Worm (Caenorhabditis elegans) whole organism, late embryonic: ENCODE results near the gene slc-17.8.
"Not testable (repeated sequence)": the region's sequence is repeated elsewhere in the genome, so short reads cannot be mapped to it uniquely, and the experiment has no call there.

Experiments
- F13H6.1 ChIP-seq: sonication (generic microtip); optimal IDR thresholded peaks from 2 replicates; lab custom pipeline; 2016; ENCODE audit warnings: missing genetic modification characterization, missing compliant biosample characterization
- K09A11.1 ChIP-seq: sonication (generic microtip); optimal IDR thresholded peaks from 2 replicates; lab custom pipeline; 2017; ENCODE audit warnings: antibody characterized with exemption, mild to moderate bottlenecking, missing genetic modification characterization, missing compliant biosample characterization; ENCODE audit not compliant: insufficient read depth
- T23F11.4 ChIP-seq: fragments of 200-800 bp; sonication (Bioruptor generic); optimal IDR thresholded peaks from 2 replicates; lab custom pipeline; 2018; ENCODE audit warnings: mild to moderate bottlenecking, missing genetic modification characterization, missing compliant biosample characterization
- Y22D7AL.16 ChIP-seq: sonication (generic microtip); optimal IDR thresholded peaks from 2 replicates; lab custom pipeline; 2016; ENCODE audit warnings: missing genetic modification characterization, missing compliant biosample characterization
- ceh-18 ChIP-seq: sonication (generic microtip); optimal IDR thresholded peaks from 2 replicates; lab custom pipeline; 2016; ENCODE audit warnings: missing genetic modification characterization, missing compliant biosample characterization
- ceh-22 ChIP-seq: sonication (generic microtip); optimal IDR thresholded peaks from 2 replicates; lab custom pipeline; 2017; ENCODE audit warnings: missing biosample characterization, missing genetic modification characterization
- ceh-24 ChIP-seq: sonication (generic microtip); optimal IDR thresholded peaks from 2 replicates; lab custom pipeline; 2016; ENCODE audit warnings: mild to moderate bottlenecking, missing genetic modification characterization, missing compliant biosample characterization
- ceh-31 ChIP-seq: sonication (generic microtip); optimal IDR thresholded peaks from 2 replicates; lab custom pipeline; 2016; ENCODE audit warnings: missing genetic modification characterization, missing compliant biosample characterization
- ceh-34 ChIP-seq: sonication (generic microtip); optimal IDR thresholded peaks from 2 replicates; lab custom pipeline; 2016; ENCODE audit warnings: mild to moderate bottlenecking, missing genetic modification characterization, missing compliant biosample characterization
- ceh-45 ChIP-seq: fragments of 200-800 bp; sonication (Bioruptor generic); IDR thresholded peaks from 2 replicates; pipeline ENCODE4 v1.3.6; 2022; ENCODE audit warnings: missing genetic modification reagents, missing genetic modification characterization, missing compliant biosample characterization
- ceh-48 ChIP-seq: sonication (generic microtip); optimal IDR thresholded peaks from 2 replicates; lab custom pipeline; 2016; ENCODE audit warnings: missing genetic modification characterization, inconsistent platforms, missing compliant biosample characterization
- che-1 ChIP-seq: sonication (generic microtip); optimal IDR thresholded peaks from 2 replicates; lab custom pipeline; 2016; ENCODE audit warnings: mild to moderate bottlenecking, missing genetic modification characterization, missing compliant biosample characterization
- dve-1 ChIP-seq: sonication (generic microtip); optimal IDR thresholded peaks from 2 replicates; lab custom pipeline; 2017; ENCODE audit warnings: antibody characterized with exemption, mild to moderate bottlenecking, missing genetic modification characterization, missing compliant biosample characterization
- eyg-1 ChIP-seq: sonication (generic microtip); optimal IDR thresholded peaks from 2 replicates; lab custom pipeline; 2016; ENCODE audit warnings: missing genotype, missing genetic modification characterization, missing compliant biosample characterization
- fkh-10 ChIP-seq: fragments of 150-350 bp; optimal IDR thresholded peaks from 2 replicates; lab custom pipeline; 2014; ENCODE audit warnings: missing biosample characterization, missing genetic modification reagents, missing genetic modification characterization
- gmeb-2 ChIP-seq: sonication (generic microtip); optimal IDR thresholded peaks from 2 replicates; lab custom pipeline; 2016; ENCODE audit warnings: missing genetic modification characterization, inconsistent platforms, missing compliant biosample characterization
- hlh-13 ChIP-seq: fragments of 200-800 bp; sonication (Bioruptor generic); optimal IDR thresholded peaks from 2 replicates; lab custom pipeline; 2018; ENCODE audit warnings: mild to moderate bottlenecking, missing genetic modification characterization, missing compliant biosample characterization
- hlh-30 ChIP-seq: sonication (generic microtip); optimal IDR thresholded peaks from 2 replicates; lab custom pipeline; 2017; ENCODE audit warnings: antibody characterized with exemption, missing genetic modification characterization, missing compliant biosample characterization; ENCODE audit not compliant: insufficient read depth
- hlh-6 ChIP-seq: sonication (generic microtip); optimal IDR thresholded peaks from 2 replicates; lab custom pipeline; 2016; ENCODE audit warnings: missing genotype, missing genetic modification characterization, missing compliant biosample characterization
- lim-6 ChIP-seq: sonication (generic microtip); optimal IDR thresholded peaks from 2 replicates; lab custom pipeline; 2016; ENCODE audit warnings: missing genetic modification characterization, missing compliant biosample characterization
- lin-11 ChIP-seq: fragments of 200-800 bp; sonication (Bioruptor generic); optimal IDR thresholded peaks from 2 replicates; lab custom pipeline; 2018; ENCODE audit warnings: mild to moderate bottlenecking, missing genetic modification characterization, missing compliant biosample characterization
- madf-2 ChIP-seq: sonication (generic microtip); optimal IDR thresholded peaks from 2 replicates; lab custom pipeline; 2017; ENCODE audit warnings: missing genetic modification characterization, missing compliant biosample characterization
- mec-3 ChIP-seq: sonication (generic microtip); optimal IDR thresholded peaks from 2 replicates; lab custom pipeline; 2016; ENCODE audit warnings: borderline replicate concordance, missing genetic modification characterization, missing compliant biosample characterization
- odd-2 ChIP-seq: sonication (generic microtip); optimal IDR thresholded peaks from 2 replicates; lab custom pipeline; 2017; ENCODE audit warnings: antibody characterized with exemption, mild to moderate bottlenecking, missing genetic modification characterization, missing compliant biosample characterization
- pat-9 ChIP-seq: fragments of 200-800 bp; sonication (Bioruptor generic); optimal IDR thresholded peaks from 2 replicates; lab custom pipeline; 2018; ENCODE audit warnings: mild to moderate bottlenecking, missing genetic modification characterization, moderate library complexity, missing compliant biosample characterization
- pax-1 ChIP-seq: fragments of 150-350 bp; optimal IDR thresholded peaks from 2 replicates; lab custom pipeline; 2014; ENCODE audit warnings: missing biosample characterization, missing genetic modification characterization
- pros-1 ChIP-seq: fragments of 150-350 bp; optimal IDR thresholded peaks from 2 replicates; lab custom pipeline; 2014; ENCODE audit warnings: missing biosample characterization, missing genetic modification reagents, missing genetic modification characterization
- ref-2 ChIP-seq: sonication (generic microtip); optimal IDR thresholded peaks from 2 replicates; lab custom pipeline; 2016; ENCODE audit warnings: missing genetic modification characterization, missing compliant biosample characterization
- sox-4 ChIP-seq: sonication (generic microtip); optimal IDR thresholded peaks from 2 replicates; lab custom pipeline; 2017; ENCODE audit warnings: mild to moderate bottlenecking, missing genetic modification characterization, inconsistent platforms, missing compliant biosample characterization
- tbx-2 ChIP-seq: sonication (generic microtip); optimal IDR thresholded peaks from 2 replicates; lab custom pipeline; 2016; ENCODE audit warnings: missing genetic modification characterization, missing compliant biosample characterization
- tbx-7 ChIP-seq: sonication (generic microtip); optimal IDR thresholded peaks from 2 replicates; lab custom pipeline; 2016; ENCODE audit warnings: missing genotype, missing genetic modification characterization, missing compliant biosample characterization
- ttx-3 ChIP-seq: sonication (generic microtip); optimal IDR thresholded peaks from 2 replicates; lab custom pipeline; 2016; ENCODE audit warnings: missing genetic modification reagents, missing genetic modification characterization, missing compliant biosample characterization
- unc-3 ChIP-seq, 2 experiments: fragments of 200-800 bp in 1 of 2; sonication (Bioruptor generic) in 1 of 2; sonication (generic microtip) in 1 of 2; conservative IDR thresholded peaks in 1 of 2; optimal IDR thresholded peaks in 1 of 2; 2 replicates each; pipeline versions ENCODE4 v1.3.6 to Lab custom; 2016 to 2022; ENCODE audit warnings: missing compliant biosample characterization in 2 of 2, missing genetic modification characterization in 2 of 2, missing genetic modification reagents in 1 of 2
- unc-42 ChIP-seq: sonication (generic microtip); optimal IDR thresholded peaks from 2 replicates; lab custom pipeline; 2016; ENCODE audit warnings: missing genotype, missing genetic modification characterization, missing compliant biosample characterization
- zip-5 ChIP-seq: sonication (generic microtip); optimal IDR thresholded peaks from 2 replicates; lab custom pipeline; 2016; ENCODE audit warnings: missing genetic modification characterization, missing compliant biosample characterization

slc-17.8 gene

ce11 chrV:8533916-8534315, 11.5 kb downstream of the slc-17.8 start:
- TF ChIP-seq F13H6.1 (tag; lab: Kevin White, UChicago) (no peak), lin-11 (tag; lab: Kevin White, UChicago) (no peak), unc-3 (GFP tag; conservative IDR thresholded peaks at IDR 0.05; lab: Robert Waterston, UW) (no peak), unc-3 (tag; optimal IDR thresholded peaks at IDR 0.05; lab: Kevin White, UChicago) (no peak), zip-5 (tag; lab: Kevin White, UChicago) (no peak), hlh-13 (GFP tag; lab: Kevin White, UChicago) (no peak), Y22D7AL.16 (tag; lab: Kevin White, UChicago) (no peak), dve-1 (tag; lab: Kevin White, UChicago) (no peak), fkh-10 (GFP tag; lab: Kevin White, UChicago) (no peak), lim-6 (no peak), T23F11.4 (no peak), tbx-2 (tag; lab: Kevin White, UChicago) (no peak), ceh-18 (tag; lab: Kevin White, UChicago) (no peak), ceh-24 (tag; lab: Kevin White, UChicago) (no peak), eyg-1 (tag; lab: Kevin White, UChicago) (no peak), pros-1 (no peak), hlh-6 (no peak), sox-4 (no peak), K09A11.1 (tag; lab: Kevin White, UChicago) (no peak)

- TF ChIP-seq ceh-18 (tag; lab: Kevin White, UChicago); unc-42 (tag; lab: Kevin White, UChicago); pros-1: not testable (repeated sequence)
These were observed 12.3 kb downstream of the slc-17.8 start, which contains the start of the genes his-8 and his-7 for ce11 chrV:8533067-8533466. Gene his-8, minus strand, starts transcription at chrV:8533086. Gene his-7, plus strand, starts transcription at chrV:8533379.

- TF ChIP-seq ref-2 (tag; lab: Kevin White, UChicago) (no peak), gmeb-2 (tag; lab: Kevin White, UChicago) (no peak), madf-2 (tag; lab: Kevin White, UChicago) (no peak), ceh-18 (tag; lab: Kevin White, UChicago) (no peak), zip-5 (tag; lab: Kevin White, UChicago) (no peak), ceh-31 (tag; lab: Kevin White, UChicago) (no peak), ceh-34 (tag; lab: Kevin White, UChicago) (no peak), ceh-48 (tag; lab: Kevin White, UChicago) (no peak), eyg-1 (tag; lab: Kevin White, UChicago) (no peak)
These were observed 16.2 kb downstream of the slc-17.8 start, which contains the start of gene otpl-5 for ce11 chrV:8529219-8529618. Gene otpl-5, plus strand, starts transcription at chrV:8529519.

ce11 chrV:8525774-8526173, 19.6 kb downstream of the slc-17.8 start, which contains the start of gene otpl-6:
Gene otpl-6, plus strand, starts transcription at chrV:8526074.
- TF ChIP-seq ref-2 (tag; lab: Kevin White, UChicago) (no peak), tbx-7 (tag; lab: Kevin White, UChicago) (no peak), gmeb-2 (tag; lab: Kevin White, UChicago) (no peak), mec-3 (tag; lab: Kevin White, UChicago) (no peak), odd-2 (no peak), T23F11.4 (no peak), dve-1 (tag; lab: Kevin White, UChicago) (no peak), hlh-30 (tag; lab: Kevin White, UChicago) (no peak), ttx-3 (tag; lab: Kevin White, UChicago) (no peak), ceh-31 (tag; lab: Kevin White, UChicago) (no peak), ceh-18 (tag; lab: Kevin White, UChicago) (no peak), lin-11 (tag; lab: Kevin White, UChicago) (no peak), ceh-34 (tag; lab: Kevin White, UChicago) (no peak), pax-1 (no peak), che-1 (tag; lab: Kevin White, UChicago) (no peak), fkh-10 (GFP tag; lab: Kevin White, UChicago) (no peak), ceh-22 (no peak), ceh-45 (no peak), pat-9 (tag; lab: Kevin White, UChicago) (no peak), madf-2 (tag; lab: Kevin White, UChicago) (no peak)
- TF ChIP-seq, all 69 proteins: peak for 0
